Worm (Caenorhabditis elegans): ENCODE data around the gene ugt-44.
A peak's percentile ranks its signal among the peaks of the same experiment; 100 is the strongest.

ugt-44 gene

DNA sequence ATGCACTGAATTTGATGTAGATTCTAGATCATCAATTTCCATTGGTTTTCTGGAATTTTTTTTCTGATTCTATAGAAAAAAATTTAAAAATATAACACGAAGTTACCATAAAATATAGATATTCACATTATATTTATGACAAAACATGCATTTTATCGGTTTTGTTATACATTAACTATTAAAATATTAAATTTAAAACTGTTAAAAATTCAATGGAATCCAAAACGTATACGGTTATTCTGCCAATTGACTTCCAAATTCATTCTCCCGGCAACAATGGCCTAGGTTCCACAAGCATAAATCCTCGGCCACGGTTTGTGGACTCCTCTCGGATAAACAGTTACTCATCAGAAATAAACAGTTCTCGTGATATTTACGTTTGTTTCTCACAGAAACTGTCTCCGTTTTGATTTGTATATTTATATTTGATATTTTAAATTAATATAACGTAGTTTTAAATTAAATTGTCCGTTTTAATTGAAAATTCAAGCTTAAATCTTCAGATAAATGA lies 14.1 kb downstream of the ugt-44 start, which contains the start of the genes F01D4.5 and ced-5 (continued):
- TF ChIP-seq lin-38 (GFP tag; IDR thresholded peaks at IDR 0.05), result peak; percentile 62
- no peak for TF ChIP-seq mdt-29 (GFP tag; IDR thresholded peaks at IDR 0.05)
- TF ChIP-seq unc-62 (GFP tag; optimal IDR thresholded peaks at IDR 0.05 in 1 of 2), result no peak
- no peak for TF ChIP-seq unc-62 (tag; optimal IDR thresholded peaks at IDR 0.05)
- TF ChIP-seq set-16 (GFP tag; IDR thresholded peaks at IDR 0.05), result no peak
- TF ChIP-seq dmd-8 (GFP tag; IDR thresholded peaks at IDR 0.05), result no peak
- no peak for TF ChIP-seq daf-12 (tag; optimal IDR thresholded peaks at IDR 0.05)
- no peak for TF ChIP-seq R02D3.7 (tag; optimal IDR thresholded peaks at IDR 0.05)
- TF ChIP-seq aha-1 (tag), result no peak
- TF ChIP-seq ztf-11 (tag; optimal IDR thresholded peaks at IDR 0.05), result no peak
- TF ChIP-seq F37D6.2 (tag; optimal IDR thresholded peaks at IDR 0.05), result peak; percentile 28
- TF ChIP-seq ceh-82 (tag; optimal IDR thresholded peaks at IDR 0.05), result no peak
- TF ChIP-seq mxl-2 (GFP tag; conservative IDR thresholded peaks at IDR 0.05), result no peak
- TF ChIP-seq tag-97 (GFP tag; IDR thresholded peaks at IDR 0.05), result no peak
- TF ChIP-seq nhr-102 (tag; optimal IDR thresholded peaks at IDR 0.05), result peak; percentile 73
- peak; percentile 73 for TF ChIP-seq T20F7.1 (GFP tag; optimal IDR thresholded peaks at IDR 0.05)
- TF ChIP-seq F49E8.2 (tag; optimal IDR thresholded peaks at IDR 0.05; ENCODE audit: borderline replicate concordance), result peak; percentile 71
- TF ChIP-seq vab-7 (GFP tag; IDR thresholded peaks at IDR 0.05), result no peak
- peak; percentile 66 for TF ChIP-seq hlh-30 (tag; optimal IDR thresholded peaks at IDR 0.05; ENCODE audit: insufficient read depth)
- TF ChIP-seq lin-15B (tag; optimal IDR thresholded peaks at IDR 0.05), result no peak
- TF ChIP-seq dmd-6 (GFP tag; IDR thresholded peaks at IDR 0.05), result peak; percentile 78
- peak; percentile 70 for TF ChIP-seq tra-1 (GFP tag; IDR thresholded peaks at IDR 0.05)
- TF ChIP-seq nhr-11 (tag; optimal IDR thresholded peaks at IDR 0.05), result no peak
- TF ChIP-seq nhr-10 (tag; optimal IDR thresholded peaks at IDR 0.05), result no peak
- no peak for TF ChIP-seq ama-1 (optimal IDR thresholded peaks at IDR 0.05)
- TF ChIP-seq unc-39 (tag; optimal IDR thresholded peaks at IDR 0.05), result no peak
- TF ChIP-seq nhr-25 (tag; optimal IDR thresholded peaks at IDR 0.05; ENCODE audit: borderline replicate concordance, insufficient read depth), result no peak
- no peak for TF ChIP-seq lin-29 (GFP tag; IDR thresholded peaks at IDR 0.05)
- no peak for TF ChIP-seq lin-39 (tag; optimal IDR thresholded peaks at IDR 0.05)
- TF ChIP-seq rbr-2 (tag; optimal IDR thresholded peaks at IDR 0.05), result peak; percentile 55
- peak; percentile 87 for TF ChIP-seq unc-130 (GFP tag; optimal IDR thresholded peaks at IDR 0.05)
- no peak for TF ChIP-seq Y75B8A.6 (GFP tag; IDR thresholded peaks at IDR 0.05)

DNA sequence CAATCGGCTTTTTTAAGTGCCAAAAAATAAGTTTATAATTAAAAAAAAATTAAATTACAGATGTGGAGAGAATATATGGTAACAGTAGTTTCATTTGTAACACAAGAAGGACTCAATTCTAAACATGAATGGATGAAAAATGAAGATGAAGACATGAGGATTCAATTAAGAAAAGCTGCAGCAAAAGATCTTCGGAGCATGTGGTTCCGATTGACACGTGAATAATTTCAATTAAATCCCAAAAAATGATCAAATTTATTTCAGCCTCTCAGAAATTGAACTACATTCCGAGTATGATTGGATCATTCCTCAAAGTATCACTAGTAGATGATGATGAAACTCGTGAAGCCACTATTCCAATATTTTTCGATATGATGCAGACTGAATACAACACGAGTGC lies 19.9 kb downstream of the ugt-44 start:
- TF ChIP-seq mep-1 (tag; optimal IDR thresholded peaks at IDR 0.05) (no peak), ceh-32 (tag; optimal IDR thresholded peaks at IDR 0.05; ENCODE audit: poor library complexity) (no peak), attf-4 (tag; optimal IDR thresholded peaks at IDR 0.05) (no peak), Y105C5A.15 (GFP tag; IDR thresholded peaks at IDR 0.05) (no peak), nhr-77 (tag; optimal IDR thresholded peaks at IDR 0.05) (no peak), tra-1 (GFP tag; IDR thresholded peaks at IDR 0.05) (no peak), unc-62 (GFP tag; optimal IDR thresholded peaks at IDR 0.05 in 1 of 2) (no peak), unc-62 (tag; optimal IDR thresholded peaks at IDR 0.05) (no peak), nhr-41 (GFP tag; IDR thresholded peaks at IDR 0.05) (no peak), daf-8 (GFP tag; IDR thresholded peaks at IDR 0.05) (no peak), tag-97 (GFP tag; IDR thresholded peaks at IDR 0.05) (no peak), ama-1 (optimal IDR thresholded peaks at IDR 0.05) (no peak), spr-3 (GFP tag; optimal IDR thresholded peaks at IDR 0.05) (no peak), zip-11 (GFP tag; IDR thresholded peaks at IDR 0.05) (no peak), nhr-25 (tag; optimal IDR thresholded peaks at IDR 0.05; ENCODE audit: borderline replicate concordance, insufficient read depth) (no peak), lin-29 (GFP tag; IDR thresholded peaks at IDR 0.05) (no peak)

Data from whole organism, L4 larva.